Worm (Caenorhabditis elegans) whole organism, early embryonic: ENCODE data around the gene hlh-12.
A peak's percentile ranks its signal among the peaks of the same experiment; 100 is the strongest.

ENCODE experiments used
- B0310.2 ChIP-seq: sonication (generic microtip); optimal IDR thresholded peaks from 2 replicates; lab custom pipeline; 2016; ENCODE audit warnings: mild to moderate bottlenecking, missing genetic modification characterization, missing compliant biosample characterization
- F13C5.2 ChIP-seq: sonication (generic microtip); optimal IDR thresholded peaks from 2 replicates; lab custom pipeline; 2017; ENCODE audit warnings: mild to moderate bottlenecking, missing genetic modification characterization, inconsistent platforms, missing compliant biosample characterization
- aly-1 ChIP-seq: sonication (generic microtip); optimal IDR thresholded peaks from 2 replicates; lab custom pipeline; 2016; ENCODE audit warnings: missing genetic modification characterization, missing compliant biosample characterization
- ama-1 ChIP-seq: fragments of 150-350 bp; optimal IDR thresholded peaks from 2 replicates; lab custom pipeline; 2014
- ceh-13 ChIP-seq: fragments of 200-800 bp; sonication (Bioruptor generic); optimal IDR thresholded peaks from 2 replicates; lab custom pipeline; 2018; ENCODE audit warnings: mild to moderate bottlenecking, missing genetic modification characterization, missing compliant biosample characterization
- ceh-36 ChIP-seq: sonication (generic microtip); optimal IDR thresholded peaks from 2 replicates; lab custom pipeline; 2016; ENCODE audit warnings: missing genetic modification characterization, inconsistent platforms, missing compliant biosample characterization
- ets-7 ChIP-seq: sonication (generic microtip); optimal IDR thresholded peaks from 2 replicates; lab custom pipeline; 2016; ENCODE audit warnings: missing genotype, missing genetic modification characterization, missing compliant biosample characterization
- flt-1 ChIP-seq: fragments of 200-800 bp; sonication (Bioruptor generic); IDR thresholded peaks from 2 replicates; pipeline ENCODE4 v1.3.6; 2022; ENCODE audit warnings: missing genetic modification characterization, missing compliant biosample characterization
- hmbx-1 ChIP-seq: sonication (generic microtip); optimal IDR thresholded peaks from 2 replicates; lab custom pipeline; 2016; ENCODE audit warnings: mild to moderate bottlenecking, missing genetic modification characterization, missing compliant biosample characterization
- hmg-4 ChIP-seq: fragments of 200-800 bp; sonication (Bioruptor generic); optimal IDR thresholded peaks from 2 replicates; lab custom pipeline; 2018; ENCODE audit warnings: mild to moderate bottlenecking, missing genetic modification characterization, missing compliant biosample characterization
- hnd-1 ChIP-seq: sonication (generic microtip); optimal IDR thresholded peaks from 2 replicates; lab custom pipeline; 2016; ENCODE audit warnings: missing genetic modification characterization, missing compliant biosample characterization
- pes-1 ChIP-seq: fragments of 200-800 bp; sonication (Bioruptor generic); IDR thresholded peaks from 2 replicates; pipeline ENCODE4 v1.3.6; 2022; ENCODE audit warnings: missing genetic modification reagents, missing genetic modification characterization, missing compliant biosample characterization
- scrt-1 ChIP-seq: fragments of 200-800 bp; sonication (Bioruptor generic); IDR thresholded peaks from 2 replicates; pipeline ENCODE4 v1.3.6; 2022; ENCODE audit warnings: missing genetic modification characterization, missing compliant biosample characterization
- sea-1 ChIP-seq: fragments of 200-800 bp; sonication (Bioruptor generic); conservative IDR thresholded peaks from 2 replicates; pipeline ENCODE4 v1.3.6; 2022; ENCODE audit warnings: missing genetic modification characterization, missing compliant biosample characterization
- tbx-11 ChIP-seq: fragments of 200-800 bp; sonication (Bioruptor generic); IDR thresholded peaks from 2 replicates; pipeline ENCODE4 v1.3.6; 2022; ENCODE audit warnings: missing genetic modification characterization, missing compliant biosample characterization
- tbx-37 ChIP-seq: fragments of 200-800 bp; sonication (Bioruptor generic); conservative IDR thresholded peaks from 2 replicates; pipeline ENCODE4 v1.3.6; 2022; ENCODE audit warnings: missing genetic modification reagents, missing genetic modification characterization, missing compliant biosample characterization
- tra-4 ChIP-seq: sonication (generic microtip); optimal IDR thresholded peaks from 2 replicates; lab custom pipeline; 2017; ENCODE audit warnings: missing genetic modification characterization, missing compliant biosample characterization

Gene hlh-12

DNA sequence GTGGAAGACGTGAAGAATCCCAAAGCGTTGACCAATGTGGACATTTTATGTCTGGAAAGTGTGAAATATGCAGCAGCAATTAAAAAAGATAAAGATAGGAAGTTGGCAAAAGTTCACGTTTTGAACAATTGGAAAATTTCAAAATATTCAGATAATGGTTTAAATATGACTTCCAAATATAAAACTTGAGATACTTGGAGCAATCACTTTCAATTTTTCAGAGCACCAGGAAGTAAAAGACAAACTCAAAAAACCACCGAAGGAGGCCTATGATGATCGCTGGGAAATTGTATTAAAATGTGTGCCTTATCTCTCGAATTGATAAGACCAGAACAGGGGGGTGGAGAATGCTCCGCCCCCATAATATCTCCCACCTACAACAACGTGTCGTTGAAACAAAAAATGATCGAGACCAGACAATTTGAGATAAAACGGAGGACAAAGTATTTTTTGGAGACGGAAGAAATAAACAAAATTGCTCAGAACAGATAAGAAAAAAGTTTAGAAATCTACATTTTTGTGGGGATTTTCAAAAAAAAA, 27.5 kb downstream of the hlh-12 start, which contains the start of gene eppl-1:
eppl-1 (minus strand) TSS at position 51 of the 540 bp plus-strand sequence.
- TF ChIP-seq ets-7 (tag; lab: Kevin White, UChicago) (no peak), F13C5.2 (tag; lab: Kevin White, UChicago) (no peak), pes-1 (no peak), tra-4 (tag; lab: Kevin White, UChicago) (no peak), tbx-11 (no peak)

DNA sequence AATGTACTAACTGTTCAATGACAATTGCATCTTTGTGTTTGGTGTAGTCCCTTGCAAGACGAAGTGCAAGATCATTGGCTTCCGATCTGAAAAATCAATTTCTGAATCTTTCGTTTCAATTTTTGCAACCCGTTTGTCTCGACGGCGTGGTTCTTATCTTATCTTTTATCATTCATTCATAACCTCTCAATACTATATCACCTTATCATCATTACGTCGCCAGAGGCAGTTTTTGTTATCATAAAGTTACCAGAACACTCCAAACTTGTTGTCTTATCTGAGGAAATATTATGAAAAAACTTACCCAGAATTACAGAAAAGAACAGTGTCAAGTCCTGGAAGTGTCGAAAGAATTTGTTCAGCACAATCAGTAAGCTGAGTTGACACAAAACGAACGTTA, 28.7 kb downstream of the hlh-12 start:
- TF ChIP-seq hmbx-1 (tag; lab: Kevin White, UChicago), result no peak

DNA sequence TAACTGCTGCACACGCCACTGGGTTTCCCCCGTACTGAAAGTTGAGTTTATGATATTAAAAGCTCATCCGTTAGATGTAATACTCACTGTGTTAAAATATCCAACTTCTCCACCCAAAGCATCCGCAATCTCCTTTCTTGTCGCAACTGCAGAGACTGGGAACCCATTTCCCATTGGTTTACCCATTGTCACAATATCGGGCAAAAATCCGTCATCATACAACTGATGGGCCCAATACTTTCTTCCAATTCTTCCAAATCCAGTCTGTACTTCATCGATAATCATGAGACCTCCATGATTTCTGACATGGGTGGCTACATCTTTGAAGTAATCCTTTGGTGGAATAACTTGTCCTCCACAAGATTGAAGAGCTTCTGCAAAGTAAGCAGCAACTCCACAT, 29.4 kb downstream of the hlh-12 start:
- no peak for TF ChIP-seq flt-1 (GFP tag; lab: Robert Waterston, UW)
- no peak for TF ChIP-seq ets-7 (tag; lab: Kevin White, UChicago)
- no peak for TF ChIP-seq B0310.2 (tag; lab: Kevin White, UChicago)
- no peak for TF ChIP-seq tbx-37 (GFP tag; lab: Robert Waterston, UW)
- no peak for TF ChIP-seq hnd-1 (tag; lab: Kevin White, UChicago)
- TF ChIP-seq tra-4 (tag; lab: Kevin White, UChicago), result no peak
- no peak for TF ChIP-seq hmg-4 (GFP tag; lab: Kevin White, UChicago)
- TF ChIP-seq F13C5.2 (tag; lab: Kevin White, UChicago), result no peak
- no peak for TF ChIP-seq pes-1
- no peak for TF ChIP-seq hmbx-1 (tag; lab: Kevin White, UChicago)
- TF ChIP-seq aly-1, result no peak
- no peak for TF ChIP-seq sea-1 (GFP tag; lab: Robert Waterston, UW)
- no peak for TF ChIP-seq scrt-1
- no peak for TF ChIP-seq ceh-36 (tag; lab: Kevin White, UChicago)
- no peak for TF ChIP-seq tbx-11
- TF ChIP-seq ceh-13 (GFP tag; lab: Kevin White, UChicago), result no peak
- TF ChIP-seq ama-1 (lab: Kevin White, UChicago), result no peak

DNA sequence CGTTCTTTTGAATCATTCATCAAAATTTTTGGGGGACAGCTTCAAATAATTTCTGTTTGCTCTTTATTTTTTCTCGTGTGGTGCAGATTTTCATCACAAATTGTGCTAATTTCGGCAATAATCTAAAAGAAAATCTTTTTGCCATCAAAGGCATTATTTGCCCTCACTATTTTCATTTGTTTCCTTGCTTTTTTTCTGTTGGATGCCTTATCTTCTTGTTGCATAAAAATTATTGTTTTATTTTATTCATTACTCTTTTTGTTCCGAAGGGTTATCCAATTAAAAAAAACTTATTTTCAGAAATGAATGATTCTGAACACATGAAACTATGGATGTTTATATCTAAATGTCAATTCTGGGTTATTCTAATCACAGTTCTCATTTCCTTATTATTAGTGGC, 32.3 kb downstream of the hlh-12 start, which contains the start of gene T01B11.1:
T01B11.1 (plus strand) TSS at position 301 of the 400 bp plus-strand sequence.
- no peak for TF ChIP-seq F13C5.2 (tag; lab: Kevin White, UChicago)
- no peak for TF ChIP-seq ama-1 (lab: Kevin White, UChicago)
- no peak for TF ChIP-seq tbx-37 (GFP tag; lab: Robert Waterston, UW)
- TF ChIP-seq ceh-36 (tag; lab: Kevin White, UChicago), result no peak
- no peak for TF ChIP-seq sea-1 (GFP tag; lab: Robert Waterston, UW)
- TF ChIP-seq tra-4 (tag; lab: Kevin White, UChicago), result no peak
- TF ChIP-seq tbx-11, result no peak

DNA sequence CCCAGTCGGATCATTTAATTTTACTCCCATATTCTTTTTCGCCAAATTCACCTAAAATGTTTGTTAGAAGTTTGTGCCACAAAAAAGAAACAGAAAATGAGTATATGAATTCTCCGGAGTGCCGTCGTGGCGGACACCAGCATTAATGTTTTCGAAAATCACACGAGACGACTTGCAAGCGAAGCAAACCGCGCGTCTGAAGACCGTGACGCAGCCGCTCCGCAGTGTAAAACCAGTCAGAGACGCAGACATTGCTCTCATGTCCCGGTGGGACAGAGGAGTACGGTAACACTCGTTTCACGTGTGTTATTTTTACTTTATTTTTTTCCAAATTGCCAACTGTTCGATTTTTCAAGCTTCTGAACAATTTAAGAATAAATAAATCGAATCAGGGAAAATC, 46.5 kb downstream of the hlh-12 start, which contains the start of the genes T26A8.4 and pdtf-1:
T26A8.4 (minus strand) TSS at position 185 of the 400 bp plus-strand sequence.
pdtf-1 (plus strand) TSS at position 330 of the 400 bp plus-strand sequence.
- TF ChIP-seq tra-4 (tag; lab: Kevin White, UChicago) (no peak), aly-1 (no peak), ceh-13 (GFP tag; lab: Kevin White, UChicago) (no peak), ceh-36 (tag; lab: Kevin White, UChicago) (no peak), B0310.2 (tag; lab: Kevin White, UChicago) (peak; percentile 37), ama-1 (lab: Kevin White, UChicago) (peak; percentile 36), hmg-4 (GFP tag; lab: Kevin White, UChicago) (peak; percentile 77), pes-1 (no peak), tbx-37 (GFP tag; lab: Robert Waterston, UW) (no peak), tbx-11 (no peak), scrt-1 (0 out of 2 replicates have a peak, but pooled peaks have one; percentile 38), F13C5.2 (tag; lab: Kevin White, UChicago) (peak; percentile 69), hnd-1 (tag; lab: Kevin White, UChicago) (no peak), ets-7 (tag; lab: Kevin White, UChicago) (no peak), flt-1 (GFP tag; lab: Robert Waterston, UW) (peak; percentile 37; the same call in 1 of the 2 replicates), hmbx-1 (tag; lab: Kevin White, UChicago) (peak; percentile 27), sea-1 (GFP tag; lab: Robert Waterston, UW) (no peak)

DNA sequence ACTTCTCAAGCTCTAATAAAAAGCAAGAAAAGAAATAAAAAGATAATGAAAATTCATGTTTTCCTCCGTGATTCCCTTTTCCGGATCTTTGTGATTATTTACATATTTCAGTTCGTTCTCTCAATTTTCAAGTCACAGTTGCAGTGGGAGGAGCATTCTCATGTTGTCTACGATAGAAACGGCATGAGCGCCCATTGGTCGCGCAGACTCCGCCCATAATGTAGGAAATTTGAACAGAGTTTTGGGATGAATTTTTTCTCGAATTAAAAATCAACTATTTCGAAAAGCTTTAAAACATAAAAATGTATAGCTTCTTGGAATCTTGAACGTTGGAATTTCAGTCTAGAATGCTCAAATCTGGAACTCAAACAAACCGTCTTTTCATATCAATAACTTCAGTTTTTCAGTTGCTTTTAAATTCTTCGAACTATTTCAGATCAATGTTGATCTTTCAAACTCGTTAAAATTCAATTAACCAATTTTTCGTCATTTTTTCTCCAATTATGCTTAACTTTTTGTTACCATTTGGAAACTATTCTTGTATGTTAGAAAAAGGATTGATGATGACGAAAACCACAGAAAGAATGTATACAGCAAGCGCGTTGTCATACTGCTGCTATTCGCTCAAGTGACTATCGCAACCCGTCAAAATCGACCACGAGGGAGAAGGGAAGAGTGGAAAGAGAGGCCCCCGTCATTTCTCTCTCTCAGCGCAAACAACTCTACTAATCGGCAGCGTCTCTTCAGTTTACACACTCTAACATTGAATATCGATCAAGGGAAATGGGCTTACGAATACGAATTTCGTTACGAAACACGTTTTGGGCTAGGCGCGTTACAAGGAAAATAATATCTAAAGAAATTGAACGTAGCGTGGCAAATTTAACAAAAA, 47.4 kb downstream of the hlh-12 start:
- TF ChIP-seq ceh-13 (GFP tag; lab: Kevin White, UChicago) (no peak), scrt-1 (no peak), B0310.2 (tag; lab: Kevin White, UChicago) (no peak), ets-7 (tag; lab: Kevin White, UChicago) (no peak), tbx-11 (no peak), hnd-1 (tag; lab: Kevin White, UChicago) (no peak), tbx-37 (GFP tag; lab: Robert Waterston, UW) (0 out of 2 replicates have a peak, but pooled peaks have one; percentile 10), hmbx-1 (tag; lab: Kevin White, UChicago) (no peak), hmg-4 (GFP tag; lab: Kevin White, UChicago) (no peak), ama-1 (lab: Kevin White, UChicago) (peak; percentile 51), ceh-36 (tag; lab: Kevin White, UChicago) (no peak), pes-1 (no peak; the same call in 1 of the 2 replicates), tra-4 (tag; lab: Kevin White, UChicago) (no peak), flt-1 (GFP tag; lab: Robert Waterston, UW) (0 out of 2 replicates have a peak, but pooled peaks have one; percentile 35), aly-1 (peak; percentile 11), F13C5.2 (tag; lab: Kevin White, UChicago) (no peak), sea-1 (GFP tag; lab: Robert Waterston, UW) (no peak; the same call in 1 of the 2 replicates)
